Worm (Caenorhabditis elegans) whole organism, L4/young adult: Measurements from ENCODE around the gene C35A5.11.

Source experiments
- W03F9.2 ChIP-seq: fragments of 150-350 bp; optimal IDR thresholded peaks from 2 replicates; lab custom pipeline; 2014; ENCODE audit warnings: missing biosample characterization, missing genetic modification characterization
- him-1 ChIP-seq: sonication (generic microtip); optimal IDR thresholded peaks from 2 replicates; lab custom pipeline; 2016; ENCODE audit warnings: missing genotype, missing genetic modification reagents, missing genetic modification characterization, missing compliant biosample characterization

DNA sequence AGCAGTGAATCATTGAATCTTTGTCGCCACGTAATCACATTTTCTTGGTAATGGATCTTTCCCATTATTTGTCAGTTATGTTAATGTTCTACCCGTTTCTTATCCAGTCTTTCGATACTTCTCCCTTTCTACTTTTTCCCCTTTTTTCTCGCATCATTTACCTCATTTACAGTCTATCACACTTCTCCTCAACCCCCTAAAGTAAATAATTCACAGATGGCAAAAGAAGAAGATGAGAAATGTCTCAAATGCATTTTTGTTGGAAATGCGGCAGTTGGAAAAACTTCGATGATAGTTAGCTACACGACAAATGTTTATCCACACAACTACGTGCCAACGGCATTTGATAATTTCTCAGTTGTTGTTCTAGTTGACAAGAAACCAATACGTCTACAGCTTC is 40.8 kb downstream of the C35A5.11 start, which contains the start of gene chw-1:
- TF ChIP-seq W03F9.2 (tag; lab: Kevin White, UChicago) (no peak), him-1 (no peak)
